Worm (Caenorhabditis elegans): ENCODE results near the gene H17B01.2.

H17B01.2 gene

ce11 chrII:1519867-1520266 lies 49.5 kb downstream of the H17B01.2 start (continued):
- no peak for TF ChIP-seq mdl-1 (tag; optimal IDR thresholded peaks at IDR 0.05)
- TF ChIP-seq ceh-44 (GFP tag; IDR thresholded peaks at IDR 0.05) = no peak; the same call in 1 of the 2 replicates
- TF ChIP-seq nhr-11 (tag; optimal IDR thresholded peaks at IDR 0.05) = peak; percentile 15
- TF ChIP-seq snpc-4 (tag; optimal IDR thresholded peaks at IDR 0.05) = no peak
- no peak for TF ChIP-seq zip-2 (tag; optimal IDR thresholded peaks at IDR 0.05)
- TF ChIP-seq Y75B8A.6 (GFP tag; IDR thresholded peaks at IDR 0.05) = peak; percentile 60; the same call in 1 of the 2 replicates
- TF ChIP-seq daf-12 (tag; optimal IDR thresholded peaks at IDR 0.05) = no peak
- TF ChIP-seq F44E2.7 (GFP tag; IDR thresholded peaks at IDR 0.05) = no peak
- peak; percentile 88 for TF ChIP-seq hmg-1.1 (GFP tag; IDR thresholded peaks at IDR 0.05)
- 0 out of 2 replicates have a peak, but pooled peaks have one; percentile 41 for TF ChIP-seq nhr-41 (GFP tag; IDR thresholded peaks at IDR 0.05)
- peak; percentile 42 for TF ChIP-seq aha-1 (tag)
- TF ChIP-seq unc-39 (tag; optimal IDR thresholded peaks at IDR 0.05) = no peak
- no peak for TF ChIP-seq pqm-1 (tag; optimal IDR thresholded peaks at IDR 0.05)
- TF ChIP-seq mxl-3 (GFP tag; optimal IDR thresholded peaks at IDR 0.05) = no peak
- TF ChIP-seq fkh-10 (GFP tag; optimal IDR thresholded peaks at IDR 0.05) = no peak
- peak; percentile 45 for TF ChIP-seq ztf-7 (tag; optimal IDR thresholded peaks at IDR 0.05)
- TF ChIP-seq nhr-77 (tag; optimal IDR thresholded peaks at IDR 0.05) = no peak
- TF ChIP-seq ces-1 (GFP tag; optimal IDR thresholded peaks at IDR 0.05) = no peak
- TF ChIP-seq nhr-237 (tag; optimal IDR thresholded peaks at IDR 0.05) = no peak
- TF ChIP-seq snpc-1.2 (GFP tag; IDR thresholded peaks at IDR 0.05) = peak; percentile 52; the same call in 1 of the 2 replicates
- TF ChIP-seq nhr-76 (tag; optimal IDR thresholded peaks at IDR 0.05) = no peak
- no peak for TF ChIP-seq nhr-25 (tag; optimal IDR thresholded peaks at IDR 0.05; ENCODE audit: borderline replicate concordance, insufficient read depth)
- TF ChIP-seq daf-19 (GFP tag; conservative IDR thresholded peaks at IDR 0.05) = no peak
- peak; percentile 72 for TF ChIP-seq ctbp-1 (GFP tag; IDR thresholded peaks at IDR 0.05)
- no peak for TF ChIP-seq sdz-12 (GFP tag; optimal IDR thresholded peaks at IDR 0.05)
- peak; percentile 37 for TF ChIP-seq F37D6.2 (tag; optimal IDR thresholded peaks at IDR 0.05)
- TF ChIP-seq lin-15B (tag; optimal IDR thresholded peaks at IDR 0.05) = no peak
- TF ChIP-seq lin-1 (GFP tag; IDR thresholded peaks at IDR 0.05) = peak; percentile 37; the same call in 1 of the 2 replicates
- no peak for TF ChIP-seq ZK546.5 (tag; optimal IDR thresholded peaks at IDR 0.05)
- no peak for TF ChIP-seq nhr-42 (GFP tag; IDR thresholded peaks at IDR 0.05)
- no peak for TF ChIP-seq skn-1 (tag; optimal IDR thresholded peaks at IDR 0.05)
- TF ChIP-seq vab-7 (GFP tag; IDR thresholded peaks at IDR 0.05) = peak; percentile 82
- TF ChIP-seq ceh-32 (tag; optimal IDR thresholded peaks at IDR 0.05; ENCODE audit: poor library complexity) = no peak
- no peak for TF ChIP-seq php-3 (GFP tag; IDR thresholded peaks at IDR 0.05)
- TF ChIP-seq hif-1 (tag; optimal IDR thresholded peaks at IDR 0.05) = peak in 1 of 2 experiments; percentile 22
- TF ChIP-seq ceh-62 (tag; optimal IDR thresholded peaks at IDR 0.05) = no peak
- peak; percentile 80 for TF ChIP-seq mes-2 (tag; optimal IDR thresholded peaks at IDR 0.05; ENCODE audit: poor library complexity, severe bottlenecking)
- TF ChIP-seq lin-39 (tag; optimal IDR thresholded peaks at IDR 0.05) = no peak
- peak in 1 of 2 experiments; percentile 45; a peak in 1 of 4 replicates for TF ChIP-seq madf-5 (GFP tag; IDR thresholded peaks at IDR 0.05)
- TF ChIP-seq mxl-2 (GFP tag; conservative IDR thresholded peaks at IDR 0.05) = 0 out of 2 replicates have a peak, but pooled peaks have one; percentile 37
- no peak for TF ChIP-seq nhr-28 (tag; optimal IDR thresholded peaks at IDR 0.05)

Measured in whole organism, L4 larva.